Fruit fly (Drosophila melanogaster) whole organism, wandering third instar larva: Measurements from ENCODE around the gene CG13937.

Experiments used
- Abd-B ChIP-seq: fragments of >200 bp; optimal IDR thresholded peaks from 2 replicates; lab custom pipeline; 2017; ENCODE audit warnings: missing biosample characterization, missing genetic modification characterization
- CG32264 ChIP-seq: fragments of 200-800 bp; sonication (Bioruptor generic); optimal IDR thresholded peaks from 2 replicates; lab custom pipeline; 2016; ENCODE audit warnings: missing biosample characterization, missing genetic modification characterization
- CG9705 ChIP-seq: fragments of 200-800 bp; sonication (Bioruptor generic); optimal IDR thresholded peaks from 2 replicates; lab custom pipeline; 2018; ENCODE audit warnings: missing biosample characterization, mild to moderate bottlenecking, missing genetic modification characterization
- CrebA ChIP-seq: fragments of 200-800 bp; sonication (Bioruptor generic); optimal IDR thresholded peaks from 2 replicates; lab custom pipeline; 2016; ENCODE audit warnings: missing biosample characterization, mild to moderate bottlenecking, missing genetic modification characterization, borderline replicate concordance
- Dfd ChIP-seq: fragments of >200 bp; optimal IDR thresholded peaks from 2 replicates; lab custom pipeline; 2017; ENCODE audit warnings: missing biosample characterization, missing genetic modification characterization
- Dif ChIP-seq: fragments of 200-275, 200-300 bp; sonication (Bioruptor generic); optimal IDR thresholded peaks from 2 replicates; lab custom pipeline; 2018; ENCODE audit warnings: missing biosample characterization, missing genetic modification characterization; ENCODE audit not compliant: partially characterized antibody
- GATAd ChIP-seq: sonication (Bioruptor generic); optimal IDR thresholded peaks from 2 replicates; lab custom pipeline; 2016; ENCODE audit warnings: missing biosample characterization, missing genetic modification characterization
- HLH106 ChIP-seq: fragments of 200-800 bp; optimal IDR thresholded peaks from 3 replicates; lab custom pipeline; 2019; ENCODE audit warnings: missing biosample characterization, mild to moderate bottlenecking, missing genetic modification characterization, moderate library complexity
- Hnf4 ChIP-seq: fragments of 200-800 bp; sonication (Bioruptor generic); optimal IDR thresholded peaks from 2 replicates; lab custom pipeline; 2016; ENCODE audit warnings: missing biosample characterization, mild to moderate bottlenecking, missing genetic modification characterization
- Hr78 ChIP-seq: fragments of >200 bp; optimal IDR thresholded peaks from 2 replicates; lab custom pipeline; 2017; ENCODE audit warnings: missing biosample characterization, missing genetic modification characterization
- Hr83 ChIP-seq: fragments of 200-300 bp; sonication (Bioruptor generic); optimal IDR thresholded peaks from 2 replicates; lab custom pipeline; 2016; ENCODE audit warnings: missing biosample characterization, mild to moderate bottlenecking, missing genetic modification characterization, moderate library complexity; ENCODE audit not compliant: poor library complexity, severe bottlenecking
- Jra ChIP-seq: sonication (Bioruptor generic); optimal IDR thresholded peaks from 2 replicates; lab custom pipeline; 2016; ENCODE audit warnings: missing biosample characterization, missing genetic modification characterization
- Mio ChIP-seq: sonication (Bioruptor generic); optimal IDR thresholded peaks from 2 replicates; lab custom pipeline; 2016; ENCODE audit warnings: missing biosample characterization, missing genetic modification characterization
- Myc ChIP-seq: fragments of >200 bp; optimal IDR thresholded peaks from 2 replicates; lab custom pipeline; 2017
- N ChIP-seq: fragments of >200 bp; optimal IDR thresholded peaks from 2 replicates; lab custom pipeline; 2018; ENCODE audit warnings: missing biosample characterization, missing external identifiers, missing genetic modification characterization
- OdsH ChIP-seq: fragments of 200-800 bp; sonication (Bioruptor generic); optimal IDR thresholded peaks from 2 replicates; lab custom pipeline; 2016; ENCODE audit warnings: missing biosample characterization, mild to moderate bottlenecking, missing genetic modification characterization
- Rel ChIP-seq, 2 experiments: fragments of 200-800 bp; sonication (Bioruptor generic) in 1 of 2; optimal IDR thresholded peaks; 2 replicates in 1 of 2; 3 replicates in 1 of 2; lab custom pipeline; 2016 to 2019; ENCODE audit warnings: mild to moderate bottlenecking in 2 of 2, missing biosample characterization in 2 of 2, missing genetic modification characterization in 2 of 2, moderate library complexity in 1 of 2
- Sp1 ChIP-seq: fragments of 200-800 bp; sonication (Bioruptor generic); optimal IDR thresholded peaks from 3 replicates; lab custom pipeline; 2019; ENCODE audit warnings: missing biosample characterization, mild to moderate bottlenecking, missing genetic modification characterization, moderate library complexity
- Vsx2 ChIP-seq: fragments of 200-300, 225-300 bp; sonication (Bioruptor generic); optimal IDR thresholded peaks from 2 replicates; lab custom pipeline; 2018; ENCODE audit warnings: missing biosample characterization, missing genetic modification characterization; ENCODE audit not compliant: partially characterized antibody
- br ChIP-seq: fragments of 200-800 bp; sonication (Bioruptor generic); optimal IDR thresholded peaks from 2 replicates; lab custom pipeline; 2016; ENCODE audit warnings: missing biosample characterization, missing genetic modification characterization
- brk ChIP-seq: fragments of 200-800 bp; sonication (Bioruptor generic); optimal IDR thresholded peaks from 2 replicates; lab custom pipeline; 2016; ENCODE audit warnings: missing biosample characterization, mild to moderate bottlenecking, missing genetic modification characterization
- dl ChIP-seq, 2 experiments: fragments of 175-275, 200-275 bp in 1 of 2; fragments of 200-275 bp in 1 of 2; sonication (Bioruptor generic); optimal IDR thresholded peaks; lab custom pipeline; 2018; ENCODE audit warnings: mild to moderate bottlenecking in 2 of 2, missing biosample characterization in 2 of 2, missing genetic modification characterization in 2 of 2, moderate library complexity in 2 of 2; ENCODE audit not compliant: partially characterized antibody in 2 of 2, insufficient read depth in 1 of 2
- dmrt93B ChIP-seq: fragments of 200-800 bp; sonication (Bioruptor generic); optimal IDR thresholded peaks from 2 replicates; lab custom pipeline; 2018; ENCODE audit warnings: missing biosample characterization, mild to moderate bottlenecking, missing genetic modification characterization
- dsf ChIP-seq: sonication (Bioruptor generic); optimal IDR thresholded peaks from 2 replicates; lab custom pipeline; 2016; ENCODE audit warnings: missing biosample characterization, missing genetic modification characterization, borderline replicate concordance
- ey ChIP-seq: fragments of 200-800 bp; sonication (Bioruptor generic); optimal IDR thresholded peaks from 2 replicates; lab custom pipeline; 2016; ENCODE audit warnings: missing biosample characterization, missing genetic modification characterization
- foxo ChIP-seq, 2 experiments: fragments of 200-800 bp; sonication (Bioruptor generic); optimal IDR thresholded peaks; 2 replicates in 1 of 2; 3 replicates in 1 of 2; lab custom pipeline; 2016 to 2017; ENCODE audit warnings: missing biosample characterization in 2 of 2, missing genetic modification characterization in 2 of 2
- fru ChIP-seq: fragments of 200-800 bp; sonication (Bioruptor generic); optimal IDR thresholded peaks from 3 replicates; lab custom pipeline; 2016; ENCODE audit warnings: missing biosample characterization, mild to moderate bottlenecking, missing genetic modification characterization
- h ChIP-seq: fragments of 200-800 bp; sonication (Bioruptor generic); optimal IDR thresholded peaks from 3 replicates; lab custom pipeline; 2016; ENCODE audit warnings: missing biosample characterization, mild to moderate bottlenecking, missing genetic modification characterization
- jim ChIP-seq: fragments of 175-275, 200-325 bp; sonication (Bioruptor generic); optimal IDR thresholded peaks from 2 replicates; lab custom pipeline; 2016; ENCODE audit warnings: missing biosample characterization, mild to moderate bottlenecking, missing genetic modification characterization
- lola ChIP-seq: fragments of >200 bp; optimal IDR thresholded peaks from 2 replicates; lab custom pipeline; 2017; ENCODE audit warnings: missing biosample characterization, missing genetic modification characterization
- pan ChIP-seq: fragments of >200 bp; optimal IDR thresholded peaks from 2 replicates; lab custom pipeline; 2017
- psq ChIP-seq: fragments of 200-800 bp; sonication (Bioruptor generic); optimal IDR thresholded peaks from 3 replicates; lab custom pipeline; 2017; ENCODE audit warnings: missing biosample characterization, mild to moderate bottlenecking, missing genetic modification characterization, moderate library complexity
- rgr ChIP-seq: fragments of 200-800 bp; sonication (Bioruptor generic); optimal IDR thresholded peaks from 3 replicates; lab custom pipeline; 2016; ENCODE audit warnings: missing biosample characterization, mild to moderate bottlenecking, missing genetic modification characterization
- sage ChIP-seq: fragments of 200-800 bp; sonication (Bioruptor generic); optimal IDR thresholded peaks from 2 replicates; lab custom pipeline; 2016; ENCODE audit warnings: missing biosample characterization, mild to moderate bottlenecking, missing genetic modification characterization
- sv ChIP-seq: fragments of 200-800 bp; sonication (Bioruptor generic); optimal IDR thresholded peaks from 3 replicates; lab custom pipeline; 2016; ENCODE audit warnings: missing biosample characterization, missing genetic modification characterization
- tai ChIP-seq: sonication (Bioruptor generic); optimal IDR thresholded peaks from 2 replicates; lab custom pipeline; 2016; ENCODE audit warnings: missing biosample characterization, missing genetic modification characterization
- usp ChIP-seq: fragments of >200 bp; optimal IDR thresholded peaks from 2 replicates; lab custom pipeline; 2017; ENCODE audit warnings: missing biosample characterization, missing genetic modification characterization
- woc ChIP-seq: sonication (Bioruptor generic); optimal IDR thresholded peaks from 2 replicates; lab custom pipeline; 2016; ENCODE audit warnings: missing biosample characterization, mild to moderate bottlenecking, missing genetic modification characterization

Gene CG13937

dm6 chr3L:1865121-1865727 lies 17.6 kb downstream of the CG13937 start, which contains the start of the genes HBS1 and CG12025:
Gene HBS1 (minus strand): TSS chr3L:1865240.
Gene CG12025 (plus strand): TSS chr3L:1865430.
- no peak for TF ChIP-seq dsf (GFP tag; lab: Kevin White, UChicago)
- peak; percentile 66 for TF ChIP-seq woc
- peak; percentile 53 for TF ChIP-seq h (GFP tag; lab: Kevin White, UChicago)
- TF ChIP-seq Jra (GFP tag; lab: Kevin White, UChicago) = peak; percentile 13
- TF ChIP-seq lola (GFP tag; lab: Kevin White, UChicago) = no peak
- peak; percentile 55 for TF ChIP-seq ey (GFP tag; lab: Kevin White, UChicago)
- TF ChIP-seq GATAd (GFP tag; lab: Kevin White, UChicago) = no peak
- TF ChIP-seq Sp1 (GFP tag; lab: Kevin White, UChicago) = peak; percentile 44
- peak; percentile 4 for TF ChIP-seq Hr78
- peak; percentile 14 for TF ChIP-seq fru (GFP tag; lab: Kevin White, UChicago)
- TF ChIP-seq Hnf4 (GFP tag; lab: Kevin White, UChicago) = peak; percentile 16
- TF ChIP-seq foxo (GFP tag; optimal IDR thresholded peaks at IDR 0.05; lab: Kevin White, UChicago) = peak in 1 of 2 experiments; percentile 59
- no peak for TF ChIP-seq brk
- peak; percentile 32 for TF ChIP-seq rgr
- TF ChIP-seq Dfd (GFP tag; lab: Kevin White, UChicago) = no peak
- TF ChIP-seq sv (GFP tag; lab: Kevin White, UChicago) = peak; percentile 5
- peak; percentile 53 for TF ChIP-seq N
- peak; percentile 45 for TF ChIP-seq CG9705 (GFP tag; lab: Kevin White, UChicago)
- peak; percentile 71 for TF ChIP-seq HLH106
- peak; percentile 41 for TF ChIP-seq dmrt93B (GFP tag; lab: Kevin White, UChicago)

dm6 chr3L:1861794-1862447 lies 20.9 kb downstream of the CG13937 start, which contains the start of gene Rap1:
Gene Rap1 (minus strand): TSS chr3L:1862239.
- peak; percentile 46 for TF ChIP-seq CG9705 (GFP tag; lab: Kevin White, UChicago)
- no peak for TF ChIP-seq Rel (GFP tag; optimal IDR thresholded peaks at IDR 0.05; lab: Kevin White, UChicago)
- no peak for TF ChIP-seq Rel (tag; optimal IDR thresholded peaks at IDR 0.05; lab: Kevin White, UChicago)
- TF ChIP-seq Vsx2 (GFP tag; lab: Kevin White, UChicago) = no peak
- no peak for TF ChIP-seq psq (GFP tag; lab: Kevin White, UChicago)
- no peak for TF ChIP-seq GATAd (GFP tag; lab: Kevin White, UChicago)
- peak; percentile 82 for TF ChIP-seq woc
- TF ChIP-seq dsf (GFP tag; lab: Kevin White, UChicago) = no peak
- no peak for TF ChIP-seq Mio (GFP tag; lab: Kevin White, UChicago)
- no peak for TF ChIP-seq usp (GFP tag; lab: Kevin White, UChicago)
- TF ChIP-seq fru (GFP tag; lab: Kevin White, UChicago) = peak; percentile 33
- no peak for TF ChIP-seq Dfd (GFP tag; lab: Kevin White, UChicago)
- no peak for TF ChIP-seq dl (GFP tag; optimal IDR thresholded peaks at IDR 0.05; lab: Kevin White, UChicago; ENCODE audit: insufficient read depth in 1 of 2, partially characterized antibody in 2 of 2)
- peak; percentile 88 for TF ChIP-seq Hr83
- no peak for TF ChIP-seq brk
- no peak for TF ChIP-seq sage (GFP tag; lab: Kevin White, UChicago)
- TF ChIP-seq foxo (GFP tag; optimal IDR thresholded peaks at IDR 0.05; lab: Kevin White, UChicago) = peak in 1 of 2 experiments; percentile 66
- peak; percentile 46 for TF ChIP-seq Sp1 (GFP tag; lab: Kevin White, UChicago)
- TF ChIP-seq tai (GFP tag; lab: Kevin White, UChicago) = no peak
- no peak for TF ChIP-seq Myc (lab: Kevin White, UChicago)
- peak; percentile 27 for TF ChIP-seq br (GFP tag; lab: Kevin White, UChicago)
- no peak for TF ChIP-seq CrebA (GFP tag; lab: Kevin White, UChicago)
- peak; percentile 51 for TF ChIP-seq HLH106
- no peak for TF ChIP-seq CG32264 (GFP tag; lab: Kevin White, UChicago)
- TF ChIP-seq Dif (GFP tag; lab: Kevin White, UChicago) = no peak
- TF ChIP-seq Hnf4 (GFP tag; lab: Kevin White, UChicago) = peak; percentile 35
- peak; percentile 45 for TF ChIP-seq sv (GFP tag; lab: Kevin White, UChicago)
- peak; percentile 59 for TF ChIP-seq dmrt93B (GFP tag; lab: Kevin White, UChicago)
- peak; percentile 60 for TF ChIP-seq Jra (GFP tag; lab: Kevin White, UChicago)
- no peak for TF ChIP-seq lola (GFP tag; lab: Kevin White, UChicago)
- no peak for TF ChIP-seq pan
- no peak for TF ChIP-seq Abd-B (GFP tag; lab: Kevin White, UChicago)
- peak; percentile 59 for TF ChIP-seq h (GFP tag; lab: Kevin White, UChicago)
- no peak for TF ChIP-seq N
- peak; percentile 36 for TF ChIP-seq ey (GFP tag; lab: Kevin White, UChicago)
- no peak for TF ChIP-seq jim (GFP tag; lab: Kevin White, UChicago)
- no peak for TF ChIP-seq Hr78
- TF ChIP-seq rgr = peak; percentile 48
- no peak for TF ChIP-seq OdsH (GFP tag; lab: Kevin White, UChicago)
